Fruit fly (Drosophila melanogaster) whole organism, adult: ENCODE measurements around the gene bero.
A peak's percentile ranks its signal among the peaks of the same experiment; 100 is the strongest.

Experiments
- CG11617 ChIP-seq: fragments of 200-800 bp; sonication (Bioruptor generic); optimal IDR thresholded peaks from 2 replicates; lab custom pipeline; 2017; ENCODE audit warnings: mild to moderate bottlenecking, missing biosample characterization, missing genetic modification reagents, missing genetic modification characterization
- CG12768 ChIP-seq: fragments of 200-800 bp; sonication (Bioruptor generic); optimal IDR thresholded peaks from 2 replicates; lab custom pipeline; 2017; ENCODE audit warnings: missing biosample characterization, missing genetic modification characterization, mild to moderate bottlenecking, moderate library complexity, missing genetic modification reagents
- CG14711 ChIP-seq: fragments of 200-800 bp; sonication (Bioruptor generic); optimal IDR thresholded peaks from 2 replicates; lab custom pipeline; 2018; ENCODE audit warnings: missing biosample characterization, mild to moderate bottlenecking, missing genetic modification characterization, moderate library complexity
- CG1620 ChIP-seq: fragments of 200-800 bp; sonication (Bioruptor generic); optimal IDR thresholded peaks from 2 replicates; lab custom pipeline; 2016; ENCODE audit warnings: missing biosample characterization, missing genetic modification characterization
- CG33017 ChIP-seq: fragments of 200-800 bp; sonication (Bioruptor generic); optimal IDR thresholded peaks from 2 replicates; lab custom pipeline; 2018; ENCODE audit warnings: missing biosample characterization, mild to moderate bottlenecking, missing genetic modification characterization, moderate library complexity
- CG5204 ChIP-seq: fragments of 200-800 bp; sonication (Bioruptor generic); optimal IDR thresholded peaks from 2 replicates; lab custom pipeline; 2016; ENCODE audit warnings: missing biosample characterization, missing genetic modification characterization
- CG7045 ChIP-seq: fragments of 200-800 bp; sonication (Bioruptor generic); optimal IDR thresholded peaks from 2 replicates; lab custom pipeline; 2017; ENCODE audit warnings: missing biosample characterization, mild to moderate bottlenecking, missing genetic modification characterization
- CG7101 ChIP-seq: fragments of 200-800 bp; sonication (Bioruptor generic); optimal IDR thresholded peaks from 2 replicates; lab custom pipeline; 2018; ENCODE audit warnings: missing biosample characterization, mild to moderate bottlenecking, missing genetic modification characterization, moderate library complexity
- Clk ChIP-seq: fragments of 200-800 bp; sonication (Bioruptor generic); optimal IDR thresholded peaks from 2 replicates; lab custom pipeline; 2017; ENCODE audit warnings: missing biosample characterization, missing genetic modification characterization
- Crg-1 ChIP-seq: fragments of 200-800 bp; sonication (Bioruptor generic); optimal IDR thresholded peaks from 2 replicates; lab custom pipeline; 2016; ENCODE audit warnings: missing biosample characterization, missing genetic modification characterization
- Hr96 ChIP-seq: fragments of 200-800 bp; sonication (Bioruptor generic); optimal IDR thresholded peaks from 2 replicates; lab custom pipeline; 2016; ENCODE audit warnings: missing biosample characterization, missing genetic modification characterization
- Mnt ChIP-seq: fragments of 200-800 bp; sonication (Bioruptor generic); optimal IDR thresholded peaks from 2 replicates; lab custom pipeline; 2016; ENCODE audit warnings: missing biosample characterization, mild to moderate bottlenecking, missing genetic modification characterization
- bab1 ChIP-seq: fragments of 200-800 bp; sonication (Bioruptor generic); optimal IDR thresholded peaks from 3 replicates; lab custom pipeline; 2019; ENCODE audit warnings: missing biosample characterization, mild to moderate bottlenecking, missing genetic modification characterization, moderate library complexity
- cic ChIP-seq: fragments of 200-800 bp; sonication (Bioruptor generic); optimal IDR thresholded peaks from 2 replicates; lab custom pipeline; 2017; ENCODE audit warnings: missing biosample characterization, mild to moderate bottlenecking, missing genetic modification characterization, moderate library complexity
- cnc ChIP-seq, 2 experiments: fragments of >200 bp; optimal IDR thresholded peaks; 2 replicates each; lab custom pipeline; 2017
- kay ChIP-seq: fragments of 200-800 bp; sonication (Bioruptor generic); peaks from one replicate; lab custom pipeline; 2016; ENCODE audit warnings: missing biosample characterization, missing genetic modification characterization, borderline replicate concordance
- ovo ChIP-seq: fragments of 200-800 bp; sonication (Bioruptor generic); optimal IDR thresholded peaks from 2 replicates; lab custom pipeline; 2016; ENCODE audit warnings: missing biosample characterization, missing genetic modification characterization
- pad ChIP-seq: fragments of 200-800 bp; sonication (Bioruptor generic); optimal IDR thresholded peaks from 3 replicates; lab custom pipeline; 2017; ENCODE audit warnings: missing biosample characterization, missing genetic modification characterization, mild to moderate bottlenecking, moderate library complexity, missing genetic modification reagents
- tj ChIP-seq: fragments of 200-800 bp; sonication (Bioruptor generic); optimal IDR thresholded peaks from 3 replicates; lab custom pipeline; 2017; ENCODE audit warnings: missing biosample characterization, mild to moderate bottlenecking, missing genetic modification characterization, moderate library complexity
- toe ChIP-seq: fragments of 200-800 bp; sonication (Bioruptor generic); optimal IDR thresholded peaks from 2 replicates; lab custom pipeline; 2016; ENCODE audit warnings: missing biosample characterization, missing genetic modification characterization

The bero gene

DNA sequence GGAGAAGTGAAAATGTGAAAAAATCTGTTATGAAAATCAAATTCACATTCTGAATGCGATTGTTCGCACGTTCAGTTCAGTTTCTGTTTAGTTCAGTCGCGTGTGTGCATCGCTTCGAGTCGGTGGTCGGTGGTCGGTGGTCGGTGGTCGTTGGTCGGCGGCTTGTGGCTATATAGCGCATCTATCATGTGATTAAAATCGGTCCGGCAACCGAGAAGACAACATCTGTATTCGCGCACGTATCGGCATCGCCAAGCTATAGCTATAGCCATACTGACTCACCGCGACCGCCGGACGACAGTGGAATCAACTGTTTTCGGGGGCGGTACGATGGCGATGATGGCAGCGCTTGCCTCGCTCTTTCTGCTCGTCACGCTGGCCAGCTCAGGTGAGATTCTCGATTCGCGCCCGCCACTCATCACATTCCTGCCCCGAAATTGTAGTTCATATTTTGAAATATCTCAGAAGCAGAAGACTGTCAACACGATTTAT is 11.4 kb downstream of the bero start, which contains the start of gene CG14401:
Gene CG14401, plus strand, starts transcription at position 51 of the 492 bp plus-strand sequence.
- no peak for TF ChIP-seq bab1
- no peak for TF ChIP-seq CG7045
- TF ChIP-seq CG12768 (GFP tag; lab: Kevin White, UChicago) = peak; percentile 11
- no peak for TF ChIP-seq kay (GFP tag; lab: Kevin White, UChicago)
- TF ChIP-seq pad (GFP tag; lab: Kevin White, UChicago) = no peak
- TF ChIP-seq Mnt (GFP tag; lab: Kevin White, UChicago) = peak; percentile 55
- TF ChIP-seq cic (GFP tag; lab: Kevin White, UChicago) = peak; percentile 52
- TF ChIP-seq CG11617 = peak; percentile 0
- peak; percentile 35 for TF ChIP-seq CG33017 (tag; lab: Kevin White, UChicago)
- TF ChIP-seq CG7101 (tag; lab: Kevin White, UChicago) = peak; percentile 15

DNA sequence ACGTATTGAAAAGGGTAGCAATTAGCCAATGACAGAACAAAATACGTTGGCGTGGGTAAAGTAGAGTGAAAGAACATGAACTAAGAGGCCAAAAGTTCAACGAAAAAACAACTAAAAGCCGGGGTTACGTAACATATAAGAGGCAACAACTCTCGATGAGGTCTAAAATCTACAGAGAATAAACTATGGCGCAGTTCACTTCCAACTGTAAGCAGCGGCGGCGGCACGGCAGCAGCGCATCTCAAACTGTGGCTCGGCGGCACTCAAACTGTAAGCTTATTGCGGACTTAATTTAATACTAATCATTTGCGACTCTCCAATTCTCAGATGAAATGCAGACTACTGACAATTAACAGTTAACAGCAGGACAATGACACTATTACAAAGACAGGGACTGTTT is 16.0 kb downstream of the bero start:
- TF ChIP-seq CG1620 = no peak
- TF ChIP-seq CG11617 = no peak
- TF ChIP-seq Crg-1 (GFP tag; lab: Kevin White, UChicago) = no peak

DNA sequence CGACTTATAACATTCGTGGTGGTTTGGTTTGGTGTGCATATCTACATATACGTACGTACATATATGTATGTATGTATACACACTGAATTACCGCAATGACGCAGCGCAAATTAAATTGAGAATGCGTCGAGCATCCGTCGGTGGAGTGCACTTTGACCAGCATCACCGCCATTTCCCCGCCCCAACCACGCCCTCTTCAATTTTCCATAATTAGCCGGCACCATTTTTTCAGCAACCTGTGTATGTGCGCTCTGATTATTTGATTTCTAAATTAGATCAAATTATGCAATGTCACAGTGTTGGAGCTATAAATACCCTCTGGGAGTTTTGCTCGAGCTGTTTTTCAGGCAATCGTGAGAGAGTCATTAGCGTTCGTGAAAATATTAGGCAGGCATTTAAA is 19.6 kb downstream of the bero start:
- TF ChIP-seq CG33017 (tag; lab: Kevin White, UChicago) (no peak), cnc (optimal IDR thresholded peaks at IDR 0.05; lab: Kevin White, UChicago) (peak in 1 of 2 experiments; percentile 84), Crg-1 (GFP tag; lab: Kevin White, UChicago) (no peak), CG7101 (tag; lab: Kevin White, UChicago) (no peak)

DNA sequence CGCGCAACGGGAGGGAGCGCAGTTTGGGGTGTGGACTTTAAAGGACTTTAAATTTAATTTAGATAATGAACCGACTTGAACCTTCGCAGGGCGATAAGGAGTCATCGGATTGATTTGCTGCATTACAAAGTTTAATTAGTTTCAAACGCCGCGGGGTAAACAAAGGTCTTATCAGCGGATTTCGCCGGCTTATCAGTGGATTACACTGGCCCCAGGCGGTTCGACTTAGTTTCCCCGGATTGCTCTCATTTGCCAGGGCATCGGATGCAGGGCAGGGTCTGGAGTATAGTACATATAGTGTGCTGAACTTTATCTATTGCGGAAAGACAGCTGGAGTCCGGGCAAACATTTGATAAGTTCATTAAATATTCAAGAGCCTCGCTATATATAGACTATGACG is 20.0 kb downstream of the bero start:
- no peak for TF ChIP-seq tj (GFP tag; lab: Kevin White, UChicago)
- peak; percentile 51 for TF ChIP-seq kay (GFP tag; lab: Kevin White, UChicago)
- no peak for TF ChIP-seq pad (GFP tag; lab: Kevin White, UChicago)
- TF ChIP-seq ovo (GFP tag; lab: Kevin White, UChicago) = no peak
- TF ChIP-seq Crg-1 (GFP tag; lab: Kevin White, UChicago) = no peak
- TF ChIP-seq CG7101 (tag; lab: Kevin White, UChicago) = no peak

DNA sequence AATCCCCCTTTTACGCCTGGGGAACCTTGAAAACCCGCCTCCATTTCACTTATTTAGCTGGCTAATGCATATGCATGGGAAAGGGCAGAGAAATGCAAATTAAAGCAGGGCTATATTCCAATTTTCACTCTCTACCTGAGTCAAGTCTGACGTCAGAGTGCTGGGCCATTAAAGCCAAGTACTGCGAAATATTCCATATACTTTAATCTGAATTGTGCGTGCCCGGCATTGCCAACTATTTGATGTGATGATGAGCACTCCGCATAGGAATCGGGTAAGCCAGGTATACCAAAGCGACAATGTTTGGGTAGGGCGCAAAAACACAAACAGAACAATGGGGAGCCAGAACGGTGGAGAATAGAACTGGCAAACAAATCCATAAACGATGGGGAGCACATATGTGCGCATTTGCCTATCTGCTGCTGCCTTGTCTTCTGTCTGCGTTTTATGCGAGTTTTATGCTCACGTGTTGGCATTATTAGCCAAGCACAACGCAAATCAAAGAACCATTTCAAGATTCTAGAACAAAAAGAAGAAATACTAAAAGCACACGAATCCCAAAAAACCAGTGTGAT is 21.2 kb downstream of the bero start:
- TF ChIP-seq CG7101 (tag; lab: Kevin White, UChicago) (no peak), Crg-1 (GFP tag; lab: Kevin White, UChicago) (no peak), CG1620 (no peak), Clk (GFP tag; lab: Kevin White, UChicago) (no peak), kay (GFP tag; lab: Kevin White, UChicago) (peak; percentile 69), pad (GFP tag; lab: Kevin White, UChicago) (no peak), CG33017 (tag; lab: Kevin White, UChicago) (no peak), CG12768 (GFP tag; lab: Kevin White, UChicago) (no peak)

DNA sequence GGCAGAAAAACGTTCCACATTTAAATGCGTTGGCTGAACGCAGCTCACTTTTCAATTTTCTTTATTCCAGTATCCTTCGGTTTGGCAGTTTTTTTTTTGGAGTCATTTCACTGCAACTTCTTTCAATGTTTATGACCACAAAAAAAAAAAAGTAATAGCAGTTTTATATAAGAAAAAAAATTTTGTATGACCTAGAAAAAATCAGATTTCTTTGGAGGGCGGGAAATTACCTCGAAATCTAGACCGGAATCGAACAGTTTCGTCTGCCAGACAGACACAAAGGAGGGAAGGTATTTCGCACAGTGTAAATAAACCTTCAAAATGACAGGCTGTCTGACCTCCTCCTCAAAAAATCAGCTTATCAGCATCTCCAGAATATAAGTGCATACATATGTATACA is 22.0 kb downstream of the bero start:
- TF ChIP-seq ovo (GFP tag; lab: Kevin White, UChicago) (no peak), cic (GFP tag; lab: Kevin White, UChicago) (no peak), kay (GFP tag; lab: Kevin White, UChicago) (peak; percentile 24)

DNA sequence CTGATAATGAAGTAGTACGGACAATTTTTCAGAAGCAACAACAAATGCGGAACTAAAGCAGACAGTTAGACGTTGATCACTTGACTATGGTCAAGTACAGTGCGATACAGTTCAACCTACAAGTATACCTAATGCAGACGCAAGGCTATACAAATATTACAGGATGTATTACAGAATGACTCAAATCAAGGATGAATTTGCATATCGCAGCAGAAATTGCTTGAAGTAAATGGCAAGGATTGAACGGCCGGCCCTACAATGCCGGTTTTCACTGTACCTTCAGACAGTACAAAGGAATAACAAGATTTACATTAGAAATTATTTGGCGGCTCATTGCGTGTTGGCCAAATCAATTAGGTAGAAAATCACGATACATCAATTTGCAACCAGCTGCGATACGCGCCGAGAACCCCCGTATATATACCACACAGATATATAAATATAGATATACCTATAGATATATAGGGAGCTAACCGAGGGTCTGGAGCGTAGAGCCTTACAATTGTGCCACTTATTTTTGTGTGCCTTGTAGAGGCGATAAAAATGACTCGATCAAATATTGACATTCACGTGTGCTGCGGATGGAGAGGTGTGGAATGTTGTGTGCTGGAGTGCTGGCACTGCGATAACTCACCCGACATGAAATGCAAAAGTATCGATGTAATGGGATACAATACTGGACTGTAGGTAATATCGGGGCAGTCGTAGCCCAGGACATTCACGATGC is 23.0 kb downstream of the bero start:
- TF ChIP-seq CG12768 (GFP tag; lab: Kevin White, UChicago) = peak; percentile 82
- TF ChIP-seq CG7101 (tag; lab: Kevin White, UChicago) = peak; percentile 75
- TF ChIP-seq CG1620 = no peak
- TF ChIP-seq bab1 = no peak
- TF ChIP-seq toe (GFP tag; lab: Kevin White, UChicago) = no peak
- peak; percentile 34 for TF ChIP-seq cic (GFP tag; lab: Kevin White, UChicago)
- TF ChIP-seq Clk (GFP tag; lab: Kevin White, UChicago) = peak; percentile 21
- no peak for TF ChIP-seq kay (GFP tag; lab: Kevin White, UChicago)
- TF ChIP-seq CG7045 = peak; percentile 80
- TF ChIP-seq Hr96 = peak; percentile 33
- peak; percentile 75 for TF ChIP-seq CG14711 (tag; lab: Kevin White, UChicago)
- peak; percentile 51 for TF ChIP-seq pad (GFP tag; lab: Kevin White, UChicago)
- peak; percentile 4 for TF ChIP-seq Mnt (GFP tag; lab: Kevin White, UChicago)
- TF ChIP-seq CG11617 = peak; percentile 37
- TF ChIP-seq CG5204 (GFP tag; lab: Kevin White, UChicago) = no peak
- peak; percentile 19 for TF ChIP-seq ovo (GFP tag; lab: Kevin White, UChicago)
- no peak for TF ChIP-seq cnc (optimal IDR thresholded peaks at IDR 0.05; lab: Kevin White, UChicago)
- TF ChIP-seq CG33017 (tag; lab: Kevin White, UChicago) = peak; percentile 74
- peak; percentile 18 for TF ChIP-seq tj (GFP tag; lab: Kevin White, UChicago)
